Fruit fly (Drosophila melanogaster): ENCODE measurements around the gene CG2681.

The CG2681 gene

DNA sequence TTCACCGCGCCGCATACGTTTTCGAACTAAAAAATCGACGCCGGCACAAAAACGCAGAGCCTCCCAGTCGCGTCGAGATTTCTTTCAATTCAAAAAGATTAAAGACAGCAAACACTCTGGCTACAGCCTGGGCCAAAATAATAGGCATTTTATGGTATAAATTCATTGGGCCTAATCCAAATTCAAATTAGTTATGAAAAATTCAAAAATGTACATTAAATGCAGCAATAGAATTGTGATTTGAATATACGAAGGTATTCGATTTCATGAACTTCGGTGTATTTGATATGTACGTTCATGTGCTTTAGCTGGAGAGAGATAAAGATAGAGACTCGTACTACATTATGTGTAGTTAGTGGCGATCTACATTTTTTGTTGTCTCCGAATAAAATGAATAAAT, 35.6 kb downstream of the CG2681 start, which contains the start of gene Syx4 (continued):
- TF ChIP-seq Lpt (GFP tag; optimal IDR thresholded peaks at IDR 0.05), result peak; percentile 85
- peak; percentile 85 for TF ChIP-seq CG3032 (tag; optimal IDR thresholded peaks at IDR 0.05)
- TF ChIP-seq topi (GFP tag; optimal IDR thresholded peaks at IDR 0.05), result peak; percentile 92
- TF ChIP-seq CG10631 (GFP tag; optimal IDR thresholded peaks at IDR 0.05), result peak; percentile 87
- peak; percentile 95 for TF ChIP-seq CG6163 (GFP tag; IDR thresholded peaks at IDR 0.05)
- TF ChIP-seq Smox (GFP tag; optimal IDR thresholded peaks at IDR 0.05), result peak; percentile 87
- TF ChIP-seq acj6 (GFP tag; optimal IDR thresholded peaks at IDR 0.05), result peak; percentile 91
- TF ChIP-seq OdsH (GFP tag; optimal IDR thresholded peaks at IDR 0.05), result peak; percentile 92
- TF ChIP-seq Met (GFP tag; optimal IDR thresholded peaks at IDR 0.05), result peak; percentile 91
- TF ChIP-seq Eip78C (GFP tag), result peak; percentile 97
- peak; percentile 91 for TF ChIP-seq achi (GFP tag; optimal IDR thresholded peaks at IDR 0.05)
- peak; percentile 92 for TF ChIP-seq CG11294 (GFP tag; IDR thresholded peaks at IDR 0.05)
- TF ChIP-seq dac (GFP tag; optimal IDR thresholded peaks at IDR 0.05), result peak; percentile 81
- TF ChIP-seq CG31627 (GFP tag; optimal IDR thresholded peaks at IDR 0.05), result peak; percentile 87
- TF ChIP-seq CG6276 (GFP tag; optimal IDR thresholded peaks at IDR 0.05), result peak; percentile 93
- TF ChIP-seq CG34406 (GFP tag; optimal IDR thresholded peaks at IDR 0.05), result peak; percentile 91
- peak; percentile 86 for TF ChIP-seq CG8632 (GFP tag; optimal IDR thresholded peaks at IDR 0.05)
- TF ChIP-seq Sox102F (GFP tag; optimal IDR thresholded peaks at IDR 0.05), result peak; percentile 88
- TF ChIP-seq net (GFP tag; optimal IDR thresholded peaks at IDR 0.05), result peak; percentile 92
- TF ChIP-seq CG15336 (GFP tag; IDR thresholded peaks at IDR 0.05), result peak; percentile 96
- peak; percentile 79 for TF ChIP-seq CG8319 (GFP tag; optimal IDR thresholded peaks at IDR 0.05)
- peak; percentile 83 for TF ChIP-seq CG4318 (GFP tag; optimal IDR thresholded peaks at IDR 0.05)

DNA sequence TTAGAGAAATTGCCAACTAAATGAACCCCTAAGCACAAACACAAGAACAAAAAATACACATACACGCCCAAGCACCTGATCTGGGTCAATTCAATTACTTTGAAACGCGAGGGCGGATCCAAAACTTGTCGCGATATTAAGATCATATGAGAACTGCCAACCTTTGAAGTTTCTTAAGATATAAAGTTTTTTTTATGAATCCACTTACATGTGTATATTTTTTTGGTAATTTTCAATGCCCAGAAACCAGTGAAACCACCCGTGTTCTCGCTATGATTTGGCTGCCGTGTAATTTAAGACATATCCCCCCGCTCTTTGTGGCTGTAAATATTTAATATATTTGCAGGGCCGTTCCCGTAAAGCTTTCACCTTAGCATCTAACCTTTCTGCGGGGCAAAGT, 41.2 kb downstream of the CG2681 start:
- TF ChIP-seq CG4318 (GFP tag; optimal IDR thresholded peaks at IDR 0.05) (no peak), CG10669 (GFP tag; optimal IDR thresholded peaks at IDR 0.05) (no peak), dsx (GFP tag; optimal IDR thresholded peaks at IDR 0.05; ENCODE audit: poor library complexity, severe bottlenecking) (no peak), Sox15 (GFP tag; optimal IDR thresholded peaks at IDR 0.05) (no peak), Met (GFP tag; optimal IDR thresholded peaks at IDR 0.05) (no peak), CG31627 (GFP tag; optimal IDR thresholded peaks at IDR 0.05) (no peak), Lpt (GFP tag; optimal IDR thresholded peaks at IDR 0.05) (no peak), CG11902 (GFP tag; optimal IDR thresholded peaks at IDR 0.05) (no peak)

DNA sequence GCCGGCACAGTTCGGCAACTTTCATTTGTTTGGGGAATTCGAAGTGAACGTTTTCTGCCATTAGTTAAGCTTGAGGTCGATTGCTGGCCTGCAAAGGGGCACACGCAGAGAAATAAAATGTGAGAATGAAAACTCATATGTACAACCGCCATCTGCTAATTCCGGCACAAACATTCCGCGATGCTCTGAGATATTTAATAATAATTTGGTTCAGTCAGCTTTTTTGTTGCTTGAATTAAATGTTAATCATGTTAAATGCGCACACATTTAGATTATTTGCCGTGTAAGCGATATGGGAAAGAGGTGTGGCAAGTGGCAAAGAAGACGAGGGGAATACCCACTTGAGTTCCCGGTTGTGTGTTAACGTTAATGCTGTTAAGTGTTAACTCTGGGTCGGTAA, 48.9 kb downstream of the CG2681 start:
- TF ChIP-seq cyc (GFP tag; optimal IDR thresholded peaks at IDR 0.05) (no peak), Hr38 (GFP tag; optimal IDR thresholded peaks at IDR 0.05) (no peak)

DNA sequence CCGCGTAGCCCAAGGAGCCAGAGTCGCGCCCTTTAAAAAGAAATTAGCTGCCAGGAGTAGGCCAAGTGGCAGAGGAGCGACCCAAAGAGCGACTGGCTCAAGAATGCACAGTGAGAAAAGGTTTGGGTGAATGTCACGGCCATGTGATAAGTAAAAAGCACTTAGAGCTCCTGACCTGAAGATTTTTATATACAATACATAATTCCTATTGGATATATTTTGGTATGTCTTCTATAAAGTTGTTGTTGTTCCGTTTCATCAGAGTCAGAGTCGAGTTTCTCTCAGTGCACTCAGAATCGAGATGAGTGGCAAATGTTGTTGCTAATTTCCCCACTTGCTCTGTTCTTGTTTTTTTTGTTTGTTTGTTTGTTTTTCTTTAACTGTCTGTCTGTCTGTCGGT, 52.7 kb downstream of the CG2681 start:
- TF ChIP-seq CG9139 (GFP tag; optimal IDR thresholded peaks at IDR 0.05), result no peak
- peak; percentile 63 for TF ChIP-seq Eip78C (GFP tag)
- peak; percentile 1 for TF ChIP-seq Hr4 (GFP tag; optimal IDR thresholded peaks at IDR 0.05)
- no peak for TF ChIP-seq Sox14 (GFP tag; optimal IDR thresholded peaks at IDR 0.05)
- TF ChIP-seq CG32006 (GFP tag; optimal IDR thresholded peaks at IDR 0.05), result peak; percentile 14
- TF ChIP-seq CG6163 (GFP tag; IDR thresholded peaks at IDR 0.05), result 0 out of 3 replicates have a peak, but pooled peaks have one; percentile 46
- no peak for TF ChIP-seq CG10631 (GFP tag; optimal IDR thresholded peaks at IDR 0.05)
- no peak for TF ChIP-seq CG10669 (GFP tag; optimal IDR thresholded peaks at IDR 0.05)
- TF ChIP-seq CG3919 (GFP tag; optimal IDR thresholded peaks at IDR 0.05), result peak; percentile 10

Data from whole organism, prepupa.